Worm (Caenorhabditis elegans): ENCODE measurements around the gene F53C3.4.

DNA sequence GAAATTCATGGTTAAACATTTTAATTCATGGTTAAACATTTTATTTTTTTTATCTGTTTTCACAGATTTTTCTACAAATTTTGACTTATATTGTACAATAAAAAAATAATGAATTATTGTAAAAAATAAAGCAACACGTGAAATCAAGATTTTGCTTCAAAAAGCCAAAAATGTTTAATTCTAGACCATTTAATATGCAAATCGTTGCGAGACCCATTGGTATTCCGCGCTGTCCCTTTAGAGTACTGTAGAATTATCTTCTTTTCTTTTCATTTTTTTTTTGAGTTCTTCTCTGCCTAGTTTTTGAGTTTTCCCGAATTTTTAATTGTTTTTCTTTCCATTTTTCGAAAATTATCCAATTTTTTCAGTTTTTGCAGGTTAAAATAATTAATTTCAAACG, 32.9 kb downstream of the F53C3.4 start, which contains the start of gene Y14H12B.1:
- TF ChIP-seq egl-27 (tag; optimal IDR thresholded peaks at IDR 0.05) (no peak), nhr-11 (tag; optimal IDR thresholded peaks at IDR 0.05) (no peak), fos-1 (tag; optimal IDR thresholded peaks at IDR 0.05) (no peak), lin-39 (tag; optimal IDR thresholded peaks at IDR 0.05) (no peak), fkh-10 (GFP tag; optimal IDR thresholded peaks at IDR 0.05) (no peak), snpc-4 (tag; optimal IDR thresholded peaks at IDR 0.05) (no peak), ceh-32 (tag; optimal IDR thresholded peaks at IDR 0.05; ENCODE audit: poor library complexity) (no peak), mxl-3 (GFP tag; optimal IDR thresholded peaks at IDR 0.05) (no peak)

All from whole organism, L4 larva.